Fruit fly (Drosophila melanogaster): Measurements from ENCODE around the gene CtsK1.
A peak's percentile ranks its signal among the peaks of the same experiment; 100 is the strongest.

Gene CtsK1

DNA sequence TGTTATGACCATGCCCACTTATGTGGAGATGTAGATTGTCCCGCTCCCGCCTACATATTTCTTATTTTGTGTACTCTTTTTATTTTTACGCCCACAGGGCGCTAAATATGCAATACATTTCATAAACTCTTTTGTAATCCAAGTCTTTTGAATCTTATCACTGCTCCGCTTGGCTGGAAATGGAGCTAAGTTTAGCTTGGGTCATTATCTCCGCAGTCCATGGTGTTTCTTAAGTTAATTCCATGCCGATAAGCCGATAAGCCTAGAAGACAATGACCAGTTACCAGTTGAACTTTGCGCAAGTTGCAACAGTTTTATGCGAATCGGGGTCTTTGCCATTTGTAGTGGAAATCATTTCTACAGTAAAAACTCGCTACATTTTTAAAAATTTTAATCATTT lies 2.4 kb downstream of the CtsK1 start:
- TF ChIP-seq rn (GFP tag; IDR thresholded peaks at IDR 0.05) (no peak), CG34367 (tag; optimal IDR thresholded peaks at IDR 0.05) (no peak), gl (tag; optimal IDR thresholded peaks at IDR 0.05) (no peak), CG32121 (GFP tag; IDR thresholded peaks at IDR 0.05) (no peak), EcR (GFP tag; optimal IDR thresholded peaks at IDR 0.05) (peak; percentile 91)

DNA sequence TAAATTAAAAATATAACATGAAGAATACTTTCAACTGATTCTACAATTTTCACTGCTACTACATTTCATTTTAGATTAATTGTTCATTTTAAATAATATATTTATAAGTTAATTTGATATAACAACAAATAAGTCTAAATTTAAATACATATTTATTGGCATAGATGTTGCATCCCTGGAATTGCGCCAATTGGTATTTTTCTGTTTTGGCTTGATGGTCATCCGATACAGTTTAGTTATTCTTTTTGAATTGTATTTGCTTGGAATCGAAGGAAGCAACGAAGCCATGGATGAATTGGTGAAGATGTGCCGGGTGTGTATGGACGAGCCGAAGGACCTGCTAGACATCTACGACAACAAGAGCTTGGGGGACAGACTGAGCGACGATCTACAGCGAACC lies 3.0 kb downstream of the CtsK1 start, which contains the start of gene CG17361:
Gene CG17361 (plus strand): TSS at position 200 of the 400 bp plus-strand sequence.
- TF ChIP-seq D1 (tag; optimal IDR thresholded peaks at IDR 0.05), result peak; percentile 43
- TF ChIP-seq Ets98B (GFP tag; IDR thresholded peaks at IDR 0.05), result no peak
- no peak for TF ChIP-seq gl (tag; optimal IDR thresholded peaks at IDR 0.05)

DNA sequence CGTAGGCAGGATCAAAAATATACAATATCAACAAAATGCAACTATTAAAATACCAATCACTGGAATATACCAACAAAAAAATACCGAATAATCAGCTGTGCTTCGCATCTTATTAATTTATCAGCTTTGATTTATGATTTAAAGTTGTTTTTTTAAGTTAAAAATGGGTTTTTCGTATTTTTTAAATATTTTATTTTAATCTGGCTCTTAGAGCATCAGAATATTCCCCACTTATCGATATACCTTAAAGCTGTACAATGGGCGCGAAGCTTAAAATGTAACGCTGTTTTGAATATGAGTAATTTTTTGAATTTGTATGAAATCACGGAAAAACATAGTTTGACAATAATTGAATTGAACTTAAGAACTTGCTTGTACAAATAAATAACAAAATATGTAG lies 5.2 kb downstream of the CtsK1 start, which contains the start of gene CG17359:
Gene CG17359 (minus strand): TSS at position 48 of the 400 bp plus-strand sequence.
- TF ChIP-seq CG14655 (GFP tag; optimal IDR thresholded peaks at IDR 0.05) (no peak), CG13204 (GFP tag; optimal IDR thresholded peaks at IDR 0.05) (no peak), Pif1A (GFP tag; optimal IDR thresholded peaks at IDR 0.05) (no peak), CG4496 (GFP tag; IDR thresholded peaks at IDR 0.05) (no peak), CG17806 (tag; optimal IDR thresholded peaks at IDR 0.05) (no peak), CG32121 (GFP tag; IDR thresholded peaks at IDR 0.05) (no peak), CG9948 (tag; optimal IDR thresholded peaks at IDR 0.05) (no peak), CG34367 (tag; optimal IDR thresholded peaks at IDR 0.05) (no peak), CG15710 (tag; optimal IDR thresholded peaks at IDR 0.05) (no peak), EcR (GFP tag; optimal IDR thresholded peaks at IDR 0.05) (no peak), CG8301 (tag; optimal IDR thresholded peaks at IDR 0.05) (no peak)

DNA sequence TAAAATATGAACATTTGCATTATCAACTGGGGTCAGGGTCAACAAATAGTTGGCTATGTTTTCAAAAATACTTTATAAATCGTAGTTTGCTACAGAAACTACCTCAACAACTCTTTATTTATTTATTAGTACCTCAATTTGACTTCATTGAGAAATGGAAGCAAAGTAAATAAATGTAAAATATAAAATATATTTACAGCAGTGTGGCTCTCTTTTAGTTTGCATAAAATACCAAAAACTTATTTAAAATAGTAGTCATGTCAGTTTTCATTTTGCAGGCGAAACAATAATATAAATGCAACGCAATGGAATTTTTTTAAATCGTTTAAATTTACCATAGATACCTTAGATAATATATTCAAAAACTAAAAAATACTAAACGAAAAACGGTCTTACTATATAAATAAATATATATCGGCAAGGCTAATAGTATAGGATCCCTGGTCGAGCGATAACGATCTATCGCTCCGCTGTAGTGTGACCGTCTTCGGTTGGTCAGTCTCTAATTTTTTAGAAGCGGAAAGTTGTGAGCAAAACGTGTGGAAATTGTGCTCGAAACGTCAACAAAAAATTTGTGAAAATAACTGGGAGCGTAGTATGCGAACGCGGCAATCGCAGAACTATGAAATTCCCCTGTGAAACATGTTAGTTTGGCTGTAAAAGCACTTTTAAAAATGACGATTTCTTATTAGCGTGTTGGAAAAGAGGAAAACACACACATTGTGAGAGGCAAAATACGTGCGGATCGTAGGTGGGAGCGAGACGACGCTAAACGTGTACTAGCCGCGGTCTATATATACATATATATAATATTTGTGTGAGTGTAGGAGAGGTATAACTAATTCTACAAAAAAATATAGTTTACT lies 7.9 kb downstream of the CtsK1 start, which contains the start of the genes Nprl3 and upSET:
Gene Nprl3 (minus strand): TSS at position 223 of the 866 bp plus-strand sequence.
Gene upSET (plus strand): TSS at position 470 of the 866 bp plus-strand sequence.
- TF ChIP-seq fd96Ca (GFP tag; IDR thresholded peaks at IDR 0.05), result no peak; the same call in 2 of the 3 replicates
- TF ChIP-seq CG4496 (GFP tag; IDR thresholded peaks at IDR 0.05), result no peak
- TF ChIP-seq D1 (tag; optimal IDR thresholded peaks at IDR 0.05), result no peak
- TF ChIP-seq CG9948 (tag; optimal IDR thresholded peaks at IDR 0.05), result no peak
- TF ChIP-seq rn (GFP tag; IDR thresholded peaks at IDR 0.05), result no peak
- TF ChIP-seq CG14655 (GFP tag; optimal IDR thresholded peaks at IDR 0.05), result no peak
- TF ChIP-seq CG13204 (GFP tag; optimal IDR thresholded peaks at IDR 0.05), result no peak

DNA sequence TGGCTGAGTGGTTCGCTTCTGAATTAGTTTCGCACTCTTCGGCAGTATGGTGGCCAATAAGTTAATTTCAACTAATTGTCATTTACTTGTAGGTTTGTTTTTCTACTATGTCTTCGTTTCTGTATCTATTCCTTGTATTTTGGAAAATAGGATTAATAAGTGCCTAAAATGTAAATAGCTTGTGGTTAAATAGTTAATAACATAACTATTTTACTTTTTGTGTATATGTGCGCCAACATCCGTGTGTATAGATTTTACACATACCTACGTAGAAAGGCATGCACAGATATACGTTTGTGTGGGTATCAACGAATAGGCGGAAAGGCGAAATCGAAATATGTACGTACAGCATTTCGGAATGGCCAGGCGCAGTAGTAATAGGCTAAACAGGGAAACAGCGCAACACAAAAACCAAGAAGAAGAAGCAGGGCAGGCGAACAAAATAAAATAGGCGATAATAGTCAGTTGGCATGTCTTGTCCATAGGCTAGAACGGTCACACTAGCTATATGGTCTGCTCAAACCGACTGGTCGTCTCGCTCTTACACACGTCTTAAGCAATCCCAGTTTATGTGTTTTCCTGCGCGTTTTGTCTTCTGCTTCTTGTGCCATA lies 8.6 kb downstream of the CtsK1 start:
- TF ChIP-seq CG34367 (tag; optimal IDR thresholded peaks at IDR 0.05) (peak; percentile 4), CG13204 (GFP tag; optimal IDR thresholded peaks at IDR 0.05) (no peak), CG14655 (GFP tag; optimal IDR thresholded peaks at IDR 0.05) (no peak), Pif1A (GFP tag; optimal IDR thresholded peaks at IDR 0.05) (no peak), gl (tag; optimal IDR thresholded peaks at IDR 0.05) (no peak), CG15710 (tag; optimal IDR thresholded peaks at IDR 0.05) (no peak), CG12605 (GFP tag; IDR thresholded peaks at IDR 0.05) (no peak), Ets98B (GFP tag; IDR thresholded peaks at IDR 0.05) (peak; percentile 54; the same call in 1 of the 2 replicates), CG17806 (tag; optimal IDR thresholded peaks at IDR 0.05) (no peak), CG32121 (GFP tag; IDR thresholded peaks at IDR 0.05) (peak; percentile 43; the same call in 1 of the 2 replicates), EcR (GFP tag; optimal IDR thresholded peaks at IDR 0.05) (no peak), Snoo (tag; optimal IDR thresholded peaks at IDR 0.05) (no peak), Pif1B (GFP tag; optimal IDR thresholded peaks at IDR 0.05) (peak; percentile 67)

DNA sequence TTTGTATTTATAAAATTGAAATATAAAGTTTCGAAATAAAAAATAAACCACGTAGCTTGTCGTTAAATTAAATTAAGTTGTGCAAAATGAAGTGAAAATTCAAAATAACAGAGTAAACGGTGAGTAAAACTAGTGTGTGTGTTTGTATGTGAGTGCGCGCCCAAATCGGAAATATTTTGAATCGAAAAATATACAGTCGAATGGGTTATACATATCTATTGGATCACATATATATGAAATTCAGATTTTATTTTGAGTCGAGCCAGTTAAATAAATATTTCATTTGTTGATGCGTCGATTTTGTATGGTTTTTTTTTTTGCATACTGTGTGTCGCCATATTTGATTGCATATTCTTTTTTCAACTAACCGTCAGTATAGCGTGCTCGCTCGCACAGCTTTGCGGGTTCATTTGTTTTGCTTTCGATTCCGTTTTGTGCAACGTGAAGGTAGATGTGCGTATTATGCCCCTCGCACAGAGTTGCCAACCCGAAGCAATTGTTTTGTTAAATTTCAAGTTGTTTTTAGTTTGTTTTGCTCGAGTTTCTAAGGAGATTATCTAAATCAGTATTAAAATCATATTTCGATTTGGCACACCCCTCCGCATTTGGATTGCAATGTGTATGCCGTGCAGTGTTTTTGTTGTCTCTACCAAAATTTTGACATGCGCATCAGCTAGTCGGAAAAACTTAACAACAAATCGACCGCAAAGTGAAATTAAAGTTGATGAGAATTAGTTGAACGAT lies 9.4 kb downstream of the CtsK1 start:
- TF ChIP-seq Pif1A (GFP tag; optimal IDR thresholded peaks at IDR 0.05), result no peak
- TF ChIP-seq CG13204 (GFP tag; optimal IDR thresholded peaks at IDR 0.05), result no peak
- TF ChIP-seq Pif1B (GFP tag; optimal IDR thresholded peaks at IDR 0.05), result no peak
- peak; percentile 21 for TF ChIP-seq CG15710 (tag; optimal IDR thresholded peaks at IDR 0.05)
- no peak for TF ChIP-seq CG14655 (GFP tag; optimal IDR thresholded peaks at IDR 0.05)
- no peak for TF ChIP-seq rn (GFP tag; IDR thresholded peaks at IDR 0.05)
- TF ChIP-seq CG8301 (tag; optimal IDR thresholded peaks at IDR 0.05), result peak; percentile 21
- TF ChIP-seq CG4496 (GFP tag; IDR thresholded peaks at IDR 0.05), result peak; percentile 71; the same call in 2 of the 3 replicates
- TF ChIP-seq gl (tag; optimal IDR thresholded peaks at IDR 0.05), result peak; percentile 11
- peak; percentile 34; the same call in 2 of the 3 replicates for TF ChIP-seq fd96Ca (GFP tag; IDR thresholded peaks at IDR 0.05)
- peak; percentile 43 for TF ChIP-seq CG34367 (tag; optimal IDR thresholded peaks at IDR 0.05)

All from whole organism, pupa.